Worm (Caenorhabditis elegans) whole organism, L4 larva: ENCODE measurements around the gene T12G3.4.

Source experiments
- D1046.2 ChIP-seq: fragments of 200-800 bp; sonication (Bioruptor generic); IDR thresholded peaks from 2 replicates; pipeline ENCODE4 v1.3.6; 2022; ENCODE audit warnings: missing genetic modification characterization, missing compliant biosample characterization
- F37D6.2 ChIP-seq: sonication (generic microtip); optimal IDR thresholded peaks from 2 replicates; lab custom pipeline; 2016; ENCODE audit warnings: mild to moderate bottlenecking, missing genetic modification characterization, missing compliant biosample characterization
- Y105C5A.15 ChIP-seq: fragments of 200-800 bp; sonication (Bioruptor generic); IDR thresholded peaks from 2 replicates; pipeline ENCODE4 v1.3.6; 2022; ENCODE audit warnings: missing genetic modification characterization, missing compliant biosample characterization
- Y75B8A.6 ChIP-seq: fragments of 200-800 bp; sonication (Bioruptor generic); IDR thresholded peaks from 2 replicates; pipeline ENCODE4 v1.3.6; 2022; ENCODE audit warnings: missing genetic modification reagents, missing genetic modification characterization, missing compliant biosample characterization
- ZK337.2 ChIP-seq: fragments of 200-800 bp; sonication (Bioruptor generic); IDR thresholded peaks from 2 replicates; pipeline ENCODE4 v1.3.6; 2022; ENCODE audit warnings: missing genetic modification reagents, missing genetic modification characterization, missing compliant biosample characterization
- aha-1 ChIP-seq: fragments of 150-350 bp; peaks from one replicate; lab custom pipeline; 2014; ENCODE audit warnings: missing biosample characterization, missing genetic modification characterization
- ama-1 ChIP-seq: fragments of 150-350 bp; optimal IDR thresholded peaks from 2 replicates; lab custom pipeline; 2014; ENCODE audit warnings: inconsistent platforms, mixed read lengths
- arid-1 ChIP-seq: fragments of 200-800 bp; sonication (Bioruptor generic); conservative IDR thresholded peaks from 2 replicates; pipeline ENCODE4 v1.3.6; 2022; ENCODE audit warnings: missing genetic modification reagents, missing genetic modification characterization, missing compliant biosample characterization
- attf-4 ChIP-seq: sonication (generic microtip); optimal IDR thresholded peaks from 3 replicates; lab custom pipeline; 2017; ENCODE audit warnings: missing biosample characterization, missing genetic modification characterization
- ceh-20 ChIP-seq: fragments of 200-800 bp; sonication (Bioruptor generic); IDR thresholded peaks from 2 replicates; pipeline ENCODE4 v1.3.6; 2022; ENCODE audit warnings: missing genetic modification reagents, missing genetic modification characterization, missing compliant biosample characterization
- ceh-32 ChIP-seq: sonication (generic microtip); optimal IDR thresholded peaks from 2 replicates; lab custom pipeline; 2016; ENCODE audit warnings: mild to moderate bottlenecking, missing genetic modification characterization, missing compliant biosample characterization; ENCODE audit not compliant: poor library complexity
- ceh-62 ChIP-seq: sonication (generic microtip); optimal IDR thresholded peaks from 2 replicates; lab custom pipeline; 2017; ENCODE audit warnings: missing biosample characterization, missing genetic modification characterization
- ces-1 ChIP-seq: fragments of 150-350 bp; sonication (generic microtip); optimal IDR thresholded peaks from 4 replicates; lab custom pipeline; 2014; ENCODE audit warnings: missing biosample characterization, missing genetic modification reagents, missing genetic modification characterization
- cey-2 ChIP-seq: sonication (generic microtip); optimal IDR thresholded peaks from 3 replicates; lab custom pipeline; 2017; ENCODE audit warnings: missing genetic modification characterization, mild to moderate bottlenecking, missing compliant biosample characterization, antibody characterized with exemption, borderline replicate concordance; ENCODE audit not compliant: insufficient read depth
- daf-16 ChIP-seq, 3 experiments: sonication (generic microtip); optimal IDR thresholded peaks; 2 replicates each; lab custom pipeline; 2016 to 2017; ENCODE audit warnings: missing genetic modification characterization in 3 of 3, missing genetic modification reagents in 3 of 3, mild to moderate bottlenecking in 2 of 3, missing compliant biosample characterization in 2 of 3, missing biosample characterization in 1 of 3, moderate library complexity in 1 of 3
- daf-19 ChIP-seq: fragments of 200-800 bp; sonication (Bioruptor generic); conservative IDR thresholded peaks from 2 replicates; pipeline ENCODE4 v1.3.6; 2022; ENCODE audit warnings: missing genetic modification characterization, missing compliant biosample characterization
- dmd-9 ChIP-seq: fragments of 200-800 bp; sonication (Bioruptor generic); IDR thresholded peaks from 2 replicates; pipeline ENCODE4 v1.3.6; 2022; ENCODE audit warnings: missing genetic modification reagents, missing genetic modification characterization, missing compliant biosample characterization
- dpl-1 ChIP-seq: fragments of 150-350 bp; optimal IDR thresholded peaks from 2 replicates; lab custom pipeline; 2014; ENCODE audit warnings: missing biosample characterization, missing genetic modification reagents, missing genetic modification characterization
- dve-1 ChIP-seq: sonication (generic microtip); optimal IDR thresholded peaks from 2 replicates; lab custom pipeline; 2017; ENCODE audit warnings: antibody characterized with exemption, mild to moderate bottlenecking, missing genetic modification characterization, missing compliant biosample characterization; ENCODE audit not compliant: insufficient read depth
- fkh-10 ChIP-seq: fragments of 150-350 bp; optimal IDR thresholded peaks from 2 replicates; lab custom pipeline; 2014; ENCODE audit warnings: missing biosample characterization, missing genetic modification reagents, missing genetic modification characterization
- hlh-11 ChIP-seq: fragments of 200-800 bp; sonication (Bioruptor generic); optimal IDR thresholded peaks from 2 replicates; lab custom pipeline; 2018; ENCODE audit warnings: mild to moderate bottlenecking, missing genetic modification characterization, missing compliant biosample characterization
- hlh-30 ChIP-seq: sonication (generic microtip); optimal IDR thresholded peaks from 2 replicates; lab custom pipeline; 2017; ENCODE audit warnings: antibody characterized with exemption, mild to moderate bottlenecking, missing genetic modification characterization, missing compliant biosample characterization; ENCODE audit not compliant: insufficient read depth
- lin-15B ChIP-seq: fragments of 150-350 bp; sonication (generic microtip); optimal IDR thresholded peaks from 3 replicates; lab custom pipeline; 2014; ENCODE audit warnings: missing biosample characterization, missing genetic modification characterization
- lin-29 ChIP-seq: fragments of 200-800 bp; sonication (Bioruptor generic); IDR thresholded peaks from 2 replicates; pipeline ENCODE4 v1.3.6; 2022; ENCODE audit warnings: missing genetic modification reagents, missing genetic modification characterization, missing compliant biosample characterization
- lin-39 ChIP-seq: fragments of 150-350 bp; optimal IDR thresholded peaks from 2 replicates; lab custom pipeline; 2014; ENCODE audit warnings: missing biosample characterization, missing genetic modification reagents, missing genetic modification characterization
- lir-3 ChIP-seq: sonication (generic microtip); optimal IDR thresholded peaks from 2 replicates; lab custom pipeline; 2016; ENCODE audit warnings: mild to moderate bottlenecking, missing genetic modification characterization, missing compliant biosample characterization
- lsy-2 ChIP-seq, 2 experiments: fragments of 150-350 bp in 1 of 2; sonication (generic microtip) in 1 of 2; optimal IDR thresholded peaks; 2 replicates each; lab custom pipeline; 2014 to 2017; ENCODE audit warnings: missing biosample characterization in 2 of 2, missing genetic modification characterization in 2 of 2
- mep-1 ChIP-seq: fragments of 150-350 bp; sonication (generic microtip); optimal IDR thresholded peaks from 3 replicates; lab custom pipeline; 2014; ENCODE audit warnings: missing biosample characterization, missing genetic modification characterization
- mxl-3 ChIP-seq: fragments of 200-800 bp; sonication (Bioruptor generic); optimal IDR thresholded peaks from 2 replicates; lab custom pipeline; 2018; ENCODE audit warnings: mild to moderate bottlenecking, missing genetic modification characterization, missing compliant biosample characterization
- nhr-10 ChIP-seq: fragments of 150-350 bp; optimal IDR thresholded peaks from 2 replicates; lab custom pipeline; 2014; ENCODE audit warnings: missing biosample characterization, missing genetic modification characterization
- nhr-111 ChIP-seq: fragments of 200-800 bp; sonication (Bioruptor generic); optimal IDR thresholded peaks from 2 replicates; lab custom pipeline; 2018; ENCODE audit warnings: mild to moderate bottlenecking, missing genetic modification characterization, missing compliant biosample characterization
- nhr-237 ChIP-seq: sonication (generic microtip); optimal IDR thresholded peaks from 2 replicates; lab custom pipeline; 2017; ENCODE audit warnings: missing biosample characterization, missing genetic modification characterization
- nhr-28 ChIP-seq: fragments of 150-350 bp; optimal IDR thresholded peaks from 2 replicates; lab custom pipeline; 2014; ENCODE audit warnings: missing biosample characterization, missing genetic modification characterization
- nhr-41 ChIP-seq: fragments of 200-800 bp; sonication (Bioruptor generic); IDR thresholded peaks from 2 replicates; pipeline ENCODE4 v1.3.6; 2022; ENCODE audit warnings: missing genetic modification reagents, missing genetic modification characterization, missing compliant biosample characterization
- nhr-42 ChIP-seq: fragments of 200-800 bp; sonication (Bioruptor generic); IDR thresholded peaks from 2 replicates; pipeline ENCODE4 v1.3.6; 2022; ENCODE audit warnings: missing genetic modification characterization, missing compliant biosample characterization
- nhr-48 ChIP-seq: sonication (generic microtip); optimal IDR thresholded peaks from 2 replicates; lab custom pipeline; 2016; ENCODE audit warnings: mild to moderate bottlenecking, missing genetic modification characterization, missing compliant biosample characterization
- nhr-6 ChIP-seq: fragments of 150-350 bp; optimal IDR thresholded peaks from 2 replicates; lab custom pipeline; 2014; ENCODE audit warnings: missing biosample characterization, missing genetic modification characterization
- pqm-1 ChIP-seq: sonication (generic microtip); optimal IDR thresholded peaks from 2 replicates; lab custom pipeline; 2017; ENCODE audit warnings: missing biosample characterization, missing genetic modification characterization
- saeg-2 ChIP-seq: fragments of 200-800 bp; sonication (Bioruptor generic); IDR thresholded peaks from 2 replicates; pipeline ENCODE4 v1.3.6; 2022; ENCODE audit warnings: missing genetic modification reagents, missing genetic modification characterization, missing compliant biosample characterization
- sdz-12 ChIP-seq: fragments of 200-800 bp; sonication (Bioruptor generic); optimal IDR thresholded peaks from 2 replicates; lab custom pipeline; 2018; ENCODE audit warnings: mild to moderate bottlenecking, missing genetic modification characterization, missing compliant biosample characterization
- vab-7 ChIP-seq: fragments of 200-800 bp; sonication (Bioruptor generic); IDR thresholded peaks from 2 replicates; pipeline ENCODE4 v1.3.6; 2022; ENCODE audit warnings: missing genetic modification reagents, missing genetic modification characterization, missing compliant biosample characterization
- zfp-2 ChIP-seq: sonication (generic microtip); optimal IDR thresholded peaks from 2 replicates; lab custom pipeline; 2016; ENCODE audit warnings: mild to moderate bottlenecking, missing genetic modification characterization, missing compliant biosample characterization
- zfp-3 ChIP-seq: fragments of 200-800 bp; sonication (Bioruptor generic); conservative IDR thresholded peaks from 2 replicates; pipeline ENCODE4 v1.3.6; 2022; ENCODE audit warnings: missing genetic modification reagents, missing genetic modification characterization, missing compliant biosample characterization
- zip-2 ChIP-seq: fragments of 150-350 bp; optimal IDR thresholded peaks from 2 replicates; lab custom pipeline; 2014; ENCODE audit warnings: missing biosample characterization, missing genetic modification characterization
- ztf-11 ChIP-seq: fragments of 150-350 bp; optimal IDR thresholded peaks from 2 replicates; lab custom pipeline; 2014; ENCODE audit warnings: missing biosample characterization, missing genetic modification characterization

Gene T12G3.4

DNA sequence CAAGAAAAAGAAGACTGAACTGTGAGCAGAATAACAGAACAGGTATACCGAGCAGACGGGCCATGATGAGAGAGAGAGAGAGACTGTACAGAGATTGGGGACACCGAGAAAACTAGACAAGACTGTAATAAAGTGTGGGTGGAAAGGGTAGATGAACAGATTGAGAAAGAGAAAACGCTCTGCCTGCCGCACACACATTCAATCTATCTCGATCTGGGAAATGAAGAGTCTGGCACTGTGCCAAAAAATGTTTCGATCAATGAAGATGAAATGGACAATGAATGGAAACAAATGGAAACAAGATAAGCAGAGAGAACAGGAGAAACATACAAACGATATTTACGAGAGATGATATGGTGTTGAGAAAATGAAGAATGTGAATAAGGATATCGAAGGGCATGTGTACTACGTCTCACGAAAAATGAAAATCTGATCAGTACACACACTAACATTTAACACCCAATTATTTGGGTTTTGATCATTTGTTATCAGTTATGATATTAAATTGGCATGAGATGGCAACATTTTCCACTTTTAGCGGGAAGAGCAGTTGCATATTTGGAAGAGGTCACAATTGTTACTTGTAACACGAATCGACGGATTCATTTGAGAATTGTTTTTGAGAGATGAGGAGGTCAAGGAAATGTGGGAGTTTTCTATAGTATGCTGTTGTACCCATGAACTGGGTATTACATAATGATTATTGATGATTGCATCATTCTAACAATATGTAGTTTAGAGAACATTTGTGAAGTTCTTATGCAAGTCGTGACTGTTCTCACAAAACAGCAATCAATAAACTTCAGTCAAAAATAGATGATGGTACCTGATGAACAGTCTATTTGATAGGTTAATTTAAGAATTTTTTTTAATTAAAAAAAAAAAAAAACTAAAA lies 3.0 kb upstream of the T12G3.4 start (continued):
- no peak for TF ChIP-seq daf-19 (GFP tag; lab: Robert Waterston, UW)
- no peak for TF ChIP-seq nhr-48
- no peak for TF ChIP-seq ama-1 (lab: Kevin White, UChicago)
- TF ChIP-seq ceh-32, result no peak
- TF ChIP-seq Y105C5A.15 (GFP tag; lab: Robert Waterston, UW), result no peak
- peak; percentile 25 for TF ChIP-seq hlh-11 (tag; lab: Kevin White, UChicago)
- peak; percentile 48 for TF ChIP-seq pqm-1
- peak; percentile 69 for TF ChIP-seq nhr-28 (tag; lab: Kevin White, UChicago)
- TF ChIP-seq lin-15B (tag; lab: Kevin White, UChicago), result no peak
- no peak for TF ChIP-seq lin-39
- TF ChIP-seq, all 104 proteins: peak for 6

ce11 chrIV:12046524-12047203 lies 1.4 kb upstream of the T12G3.4 start, which contains the start of gene T12G3.2:
TSS of gene T12G3.2 (minus strand) at chrIV:12046967.
- TF ChIP-seq sdz-12 (GFP tag; lab: Kevin White, UChicago), result no peak
- no peak for TF ChIP-seq arid-1 (GFP tag; lab: Robert Waterston, UW)
- no peak for TF ChIP-seq ceh-62 (tag; lab: Kevin White, UChicago)
- peak; percentile 71 for TF ChIP-seq mxl-3
- TF ChIP-seq vab-7 (GFP tag; lab: Robert Waterston, UW), result no peak
- no peak for TF ChIP-seq ceh-32
- TF ChIP-seq Y105C5A.15 (GFP tag; lab: Robert Waterston, UW), result no peak
- peak; percentile 29 for TF ChIP-seq mep-1 (tag; lab: Kevin White, UChicago)
- peak; percentile 91 for TF ChIP-seq pqm-1
- peak; percentile 76 for TF ChIP-seq aha-1 (tag; lab: Kevin White, UChicago)
- TF ChIP-seq daf-16 (GFP tag; optimal IDR thresholded peaks at IDR 0.05; lab: Kevin White, UChicago), result no peak
- TF ChIP-seq daf-16 (tag; optimal IDR thresholded peaks at IDR 0.05; lab: Kevin White, UChicago), result peak; percentile 92
- TF ChIP-seq ceh-20 (GFP tag; lab: Robert Waterston, UW), result no peak
- no peak for TF ChIP-seq nhr-42
- TF ChIP-seq zfp-3 (GFP tag; lab: Robert Waterston, UW), result no peak
- TF ChIP-seq ces-1 (GFP tag; lab: Kevin White, UChicago), result no peak
- TF ChIP-seq ZK337.2, result no peak
- TF ChIP-seq D1046.2 (GFP tag; lab: Robert Waterston, UW), result no peak
- peak; percentile 21 for TF ChIP-seq nhr-6 (tag; lab: Kevin White, UChicago)
- no peak for TF ChIP-seq attf-4
- TF ChIP-seq Y75B8A.6 (GFP tag; lab: Robert Waterston, UW), result no peak
- TF ChIP-seq cey-2, result no peak
- TF ChIP-seq dve-1, result peak; percentile 4
- TF ChIP-seq nhr-111 (GFP tag; lab: Kevin White, UChicago), result no peak
- no peak for TF ChIP-seq nhr-10 (tag; lab: Kevin White, UChicago)
- no peak for TF ChIP-seq ama-1 (lab: Kevin White, UChicago)
- TF ChIP-seq lin-29 (GFP tag; lab: Robert Waterston, UW), result no peak
- TF ChIP-seq dmd-9 (GFP tag; lab: Robert Waterston, UW), result no peak
- peak in 1 of 2 experiments; percentile 35 for TF ChIP-seq lsy-2 (tag; optimal IDR thresholded peaks at IDR 0.05; lab: Kevin White, UChicago)
- TF ChIP-seq fkh-10 (GFP tag; lab: Kevin White, UChicago), result no peak
- peak; percentile 42 for TF ChIP-seq nhr-48
- peak; percentile 91 for TF ChIP-seq hlh-11 (tag; lab: Kevin White, UChicago)
- no peak for TF ChIP-seq dpl-1 (GFP tag; lab: Kevin White, UChicago)
- 0 out of 2 replicates have a peak, but pooled peaks have one; percentile 42 for TF ChIP-seq saeg-2 (GFP tag; lab: Robert Waterston, UW)
- no peak for TF ChIP-seq ztf-11 (tag; lab: Kevin White, UChicago)
- TF ChIP-seq hlh-30 (tag; lab: Kevin White, UChicago), result peak; percentile 63
- peak; percentile 27; the same call in 1 of the 2 replicates for TF ChIP-seq nhr-41 (GFP tag; lab: Robert Waterston, UW)
- no peak for TF ChIP-seq zip-2 (tag; lab: Kevin White, UChicago)
- no peak for TF ChIP-seq F37D6.2 (tag; lab: Kevin White, UChicago)
- no peak for TF ChIP-seq zfp-2 (tag; lab: Kevin White, UChicago)
- TF ChIP-seq nhr-237 (tag; lab: Kevin White, UChicago), result no peak
- no peak for TF ChIP-seq lir-3
